Worm (Caenorhabditis elegans): ENCODE results near the gene C01G5.25.

Gene C01G5.25

ce11 chrIV:6541435-6541834 lies at the start of gene C01G5.25:
TSS of gene C01G5.25 (plus strand) at chrIV:6541684.
- no peak for TF ChIP-seq peb-1 (tag; optimal IDR thresholded peaks at IDR 0.05)
- TF ChIP-seq unc-55 (GFP tag; optimal IDR thresholded peaks at IDR 0.05): peak; percentile 50
- TF ChIP-seq lsy-2 (tag; optimal IDR thresholded peaks at IDR 0.05): peak in 1 of 2 experiments; percentile 9

ce11 chrIV:6491915-6492314 lies 49.6 kb upstream of the C01G5.25 start:
- TF ChIP-seq nhr-25 (tag; optimal IDR thresholded peaks at IDR 0.05) (peak; percentile 62), ztf-1 (GFP tag; conservative IDR thresholded peaks at IDR 0.05) (no peak), ceh-16 (tag; optimal IDR thresholded peaks at IDR 0.05) (peak; percentile 76)

DNA sequence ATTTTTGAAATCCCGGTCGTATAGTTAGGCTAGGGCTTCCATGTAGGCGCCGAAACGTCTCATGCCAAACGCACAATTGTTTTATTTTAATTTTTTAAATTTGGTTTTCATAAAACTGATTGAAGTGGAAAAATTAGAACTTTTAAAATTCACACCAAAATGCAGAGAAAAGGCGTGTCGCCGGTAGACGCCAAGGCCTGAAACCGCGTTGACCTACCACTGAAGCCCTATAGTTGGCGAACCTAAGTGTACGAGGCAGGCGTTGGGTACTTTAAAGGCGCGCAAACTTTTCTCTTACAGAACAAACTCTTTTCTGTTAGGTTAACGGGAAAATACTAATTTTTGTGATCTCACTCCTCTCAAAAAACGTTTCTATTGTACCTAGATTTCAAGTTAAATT lies 48.2 kb upstream of the C01G5.25 start, which contains the start of gene Y73B6BL.44:
Gene Y73B6BL.44, plus strand, starts transcription at position 301 of the 400 bp plus-strand sequence.
- TF ChIP-seq mdl-1 (tag; optimal IDR thresholded peaks at IDR 0.05) (no peak), ZK546.5 (tag; optimal IDR thresholded peaks at IDR 0.05) (no peak), alr-1 (tag; optimal IDR thresholded peaks at IDR 0.05) (no peak), unc-62 (GFP tag; optimal IDR thresholded peaks at IDR 0.05) (no peak), lsy-2 (tag; optimal IDR thresholded peaks at IDR 0.05) (no peak), ceh-82 (tag; optimal IDR thresholded peaks at IDR 0.05) (no peak), gmeb-1 (tag; optimal IDR thresholded peaks at IDR 0.05) (no peak), nhr-77 (tag; optimal IDR thresholded peaks at IDR 0.05) (no peak), sma-9 (GFP tag; optimal IDR thresholded peaks at IDR 0.05) (no peak), sma-9 (tag; optimal IDR thresholded peaks at IDR 0.05) (no peak), nhr-6 (tag; optimal IDR thresholded peaks at IDR 0.05) (no peak), mab-5 (tag; optimal IDR thresholded peaks at IDR 0.05) (no peak), peb-1 (tag; optimal IDR thresholded peaks at IDR 0.05) (no peak), lin-39 (tag; optimal IDR thresholded peaks at IDR 0.05) (no peak)

DNA sequence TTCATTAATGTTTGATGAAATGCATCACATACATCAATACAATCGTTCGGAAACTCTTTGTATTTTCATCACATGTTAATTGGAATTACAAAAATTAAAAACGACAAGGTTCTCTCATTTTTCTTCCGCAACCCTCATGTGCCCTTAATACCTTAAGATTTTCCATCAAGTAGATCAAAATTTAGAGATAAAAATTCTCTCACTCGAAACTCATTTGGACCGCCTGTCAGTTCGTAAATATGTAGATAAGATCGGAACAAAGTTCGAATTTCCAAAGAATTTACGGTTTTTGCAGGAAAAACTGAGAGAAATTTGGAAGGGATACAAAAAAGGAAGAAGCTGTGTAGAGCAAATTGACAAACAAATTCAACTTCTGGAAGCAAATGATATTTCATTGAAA lies 45.4 kb upstream of the C01G5.25 start:
- no peak for TF ChIP-seq nhr-129 (tag; optimal IDR thresholded peaks at IDR 0.05)
- TF ChIP-seq ceh-16 (tag; optimal IDR thresholded peaks at IDR 0.05): peak; percentile 63

ce11 chrIV:6500433-6500832 lies 41.1 kb upstream of the C01G5.25 start:
- no peak for TF ChIP-seq F13H6.1 (tag; optimal IDR thresholded peaks at IDR 0.05)
- TF ChIP-seq sma-3 (GFP tag; optimal IDR thresholded peaks at IDR 0.05): no peak
- no peak for TF ChIP-seq ztf-11 (tag; optimal IDR thresholded peaks at IDR 0.05)
- no peak for TF ChIP-seq unc-39 (tag; optimal IDR thresholded peaks at IDR 0.05)
- TF ChIP-seq ama-1 (optimal IDR thresholded peaks at IDR 0.05): no peak

DNA sequence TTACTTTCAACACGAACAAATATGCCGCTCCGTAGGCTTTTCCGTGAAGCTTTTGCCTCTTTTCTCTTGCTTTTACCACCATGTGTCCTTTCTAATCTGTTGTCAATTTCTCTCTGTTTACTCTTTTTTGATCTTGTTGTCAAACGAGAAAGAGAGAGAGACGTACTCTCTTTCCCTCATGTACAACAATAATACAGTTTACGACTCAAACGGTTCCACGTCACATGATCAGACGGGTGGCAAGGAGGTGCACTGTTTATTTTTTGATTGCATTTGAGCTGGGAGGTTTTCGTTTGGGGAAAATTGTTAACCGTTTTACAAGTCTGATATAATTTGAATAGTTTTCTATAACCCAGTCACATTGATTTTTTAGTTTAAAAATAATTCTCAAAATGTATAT lies 40.6 kb upstream of the C01G5.25 start:
- no peak for TF ChIP-seq lsy-2 (tag; optimal IDR thresholded peaks at IDR 0.05)
- TF ChIP-seq Y55F3AM.14 (GFP tag; optimal IDR thresholded peaks at IDR 0.05): no peak
- peak; percentile 12 for TF ChIP-seq sma-3 (GFP tag; optimal IDR thresholded peaks at IDR 0.05)
- TF ChIP-seq nhr-77 (tag; optimal IDR thresholded peaks at IDR 0.05): no peak
- TF ChIP-seq fos-1 (tag; optimal IDR thresholded peaks at IDR 0.05): peak; percentile 20
- TF ChIP-seq nhr-129 (tag; optimal IDR thresholded peaks at IDR 0.05): peak; percentile 76
- peak; percentile 49 for TF ChIP-seq crh-2 (tag; optimal IDR thresholded peaks at IDR 0.05)
- peak; percentile 55 for TF ChIP-seq sma-9 (GFP tag; optimal IDR thresholded peaks at IDR 0.05)
- no peak for TF ChIP-seq sma-9 (tag; optimal IDR thresholded peaks at IDR 0.05)
- TF ChIP-seq nhr-23 (tag; optimal IDR thresholded peaks at IDR 0.05): no peak
- peak; percentile 81 for TF ChIP-seq F13H6.1 (tag; optimal IDR thresholded peaks at IDR 0.05)
- no peak for TF ChIP-seq lin-13 (GFP tag; optimal IDR thresholded peaks at IDR 0.05)
- TF ChIP-seq nhr-237 (tag; optimal IDR thresholded peaks at IDR 0.05): no peak
- TF ChIP-seq nhr-12 (tag; optimal IDR thresholded peaks at IDR 0.05): no peak
- TF ChIP-seq ztf-1 (GFP tag; conservative IDR thresholded peaks at IDR 0.05): no peak
- no peak for TF ChIP-seq R02D3.7 (tag; optimal IDR thresholded peaks at IDR 0.05)
- TF ChIP-seq ztf-4 (tag; optimal IDR thresholded peaks at IDR 0.05): no peak
- TF ChIP-seq gmeb-1 (tag; optimal IDR thresholded peaks at IDR 0.05): peak; percentile 35
- TF ChIP-seq aly-2 (tag; optimal IDR thresholded peaks at IDR 0.05): no peak
- no peak for TF ChIP-seq lin-11 (tag; optimal IDR thresholded peaks at IDR 0.05)
- no peak for TF ChIP-seq mdl-1 (tag; optimal IDR thresholded peaks at IDR 0.05)
- TF ChIP-seq nhr-25 (tag; optimal IDR thresholded peaks at IDR 0.05): no peak
